Worm (Caenorhabditis elegans) whole organism, mixed stage, embryonic: Measurements from ENCODE around the gene cng-1.

ENCODE experiments used
- M03D4.4 ChIP-seq: sonication (generic microtip); optimal IDR thresholded peaks from 2 replicates; lab custom pipeline; 2017; ENCODE audit warnings: mild to moderate bottlenecking, missing genetic modification characterization, missing compliant biosample characterization
- bed-3 ChIP-seq: fragments of 200-800 bp; sonication (Bioruptor generic); optimal IDR thresholded peaks from 3 replicates; lab custom pipeline; 2018; ENCODE audit warnings: mild to moderate bottlenecking, missing genetic modification characterization, moderate library complexity, missing compliant biosample characterization
- blmp-1 ChIP-seq: fragments of 150-350 bp; optimal IDR thresholded peaks from 2 replicates; lab custom pipeline; 2014; ENCODE audit warnings: missing biosample characterization, missing genetic modification characterization
- ceh-39 ChIP-seq: fragments of 150-350 bp; optimal IDR thresholded peaks from 2 replicates; lab custom pipeline; 2014; ENCODE audit warnings: missing biosample characterization, missing genetic modification characterization
- ceh-43 ChIP-seq: fragments of 200-800 bp; sonication (Bioruptor generic); optimal IDR thresholded peaks from 2 replicates; lab custom pipeline; 2018; ENCODE audit warnings: mild to moderate bottlenecking, missing genetic modification characterization, moderate library complexity, missing compliant biosample characterization
- ces-1 ChIP-seq: fragments of 150-350 bp; optimal IDR thresholded peaks from 2 replicates; lab custom pipeline; 2014; ENCODE audit warnings: missing biosample characterization, missing genetic modification reagents, missing genetic modification characterization
- drap-1 ChIP-seq: fragments of 200-800 bp; sonication (Bioruptor generic); optimal IDR thresholded peaks from 3 replicates; lab custom pipeline; 2018; ENCODE audit warnings: mild to moderate bottlenecking, missing genetic modification characterization, missing compliant biosample characterization
- elt-1 ChIP-seq: sonication (generic microtip); optimal IDR thresholded peaks from 2 replicates; lab custom pipeline; 2017; ENCODE audit warnings: missing genetic modification characterization, mild to moderate bottlenecking, missing compliant biosample characterization, antibody characterized with exemption, moderate library complexity, borderline replicate concordance; ENCODE audit not compliant: insufficient read depth
- elt-3 ChIP-seq: fragments of 150-350 bp; optimal IDR thresholded peaks from 2 replicates; lab custom pipeline; 2014; ENCODE audit warnings: missing biosample characterization, missing genetic modification characterization
- flh-1 ChIP-seq: fragments of 200-800 bp; sonication (Bioruptor generic); optimal IDR thresholded peaks from 2 replicates; lab custom pipeline; 2018; ENCODE audit warnings: mild to moderate bottlenecking, missing genetic modification characterization, moderate library complexity, missing compliant biosample characterization
- ham-2 ChIP-seq: fragments of 200-800 bp; sonication (Bioruptor generic); optimal IDR thresholded peaks from 2 replicates; lab custom pipeline; 2018; ENCODE audit warnings: mild to moderate bottlenecking, missing genetic modification characterization, missing compliant biosample characterization
- hlh-1 ChIP-seq: fragments of 150-350 bp; optimal IDR thresholded peaks from 2 replicates; lab custom pipeline; 2014; ENCODE audit warnings: missing biosample characterization, missing genetic modification reagents, missing genetic modification characterization
- lin-13 ChIP-seq: fragments of 150-350 bp; optimal IDR thresholded peaks from 2 replicates; lab custom pipeline; 2014; ENCODE audit warnings: missing biosample characterization, missing genetic modification characterization
- lsy-2 ChIP-seq: fragments of 150-350 bp; optimal IDR thresholded peaks from 2 replicates; lab custom pipeline; 2014; ENCODE audit warnings: missing biosample characterization, missing genetic modification characterization
- mep-1 ChIP-seq: fragments of 150-350 bp; optimal IDR thresholded peaks from 2 replicates; lab custom pipeline; 2017; ENCODE audit warnings: missing biosample characterization, missing genetic modification reagents, missing genetic modification characterization, inconsistent platforms
- mls-2 ChIP-seq: sonication (generic microtip); optimal IDR thresholded peaks from 2 replicates; lab custom pipeline; 2016; ENCODE audit warnings: mild to moderate bottlenecking, missing genetic modification characterization, moderate library complexity, missing compliant biosample characterization
- nhr-2 ChIP-seq: fragments of 150-350 bp; optimal IDR thresholded peaks from 2 replicates; lab custom pipeline; 2014; ENCODE audit warnings: missing biosample characterization, missing genetic modification characterization
- nhr-237 ChIP-seq: fragments of 150-350 bp; optimal IDR thresholded peaks from 2 replicates; lab custom pipeline; 2014; ENCODE audit warnings: missing biosample characterization, missing genetic modification characterization
- nhr-76 ChIP-seq: sonication (generic microtip); optimal IDR thresholded peaks from 2 replicates; lab custom pipeline; 2017; ENCODE audit warnings: missing biosample characterization, missing genetic modification characterization
- pha-4 ChIP-seq: fragments of 150-350 bp; optimal IDR thresholded peaks from 2 replicates; lab custom pipeline; 2018; ENCODE audit warnings: missing biosample characterization, missing genetic modification reagents, missing genetic modification characterization
- sem-2 ChIP-seq: fragments of 200-800 bp; sonication (Bioruptor generic); optimal IDR thresholded peaks from 2 replicates; lab custom pipeline; 2018; ENCODE audit warnings: mild to moderate bottlenecking, missing genetic modification characterization, missing compliant biosample characterization
- snpc-4 ChIP-seq: fragments of 150-350 bp; optimal IDR thresholded peaks from 2 replicates; lab custom pipeline; 2014; ENCODE audit warnings: missing biosample characterization, missing genetic modification characterization
- sptf-1 ChIP-seq: sonication (generic microtip); optimal IDR thresholded peaks from 2 replicates; lab custom pipeline; 2017; ENCODE audit warnings: mild to moderate bottlenecking, missing genetic modification characterization, moderate library complexity, missing compliant biosample characterization
- tbx-8 ChIP-seq: fragments of 200-800 bp; sonication (Bioruptor generic); optimal IDR thresholded peaks from 2 replicates; lab custom pipeline; 2018; ENCODE audit warnings: mild to moderate bottlenecking, missing genetic modification characterization, moderate library complexity, missing compliant biosample characterization
- unc-62 ChIP-seq: fragments of 150-350 bp; optimal IDR thresholded peaks from 2 replicates; lab custom pipeline; 2014; ENCODE audit warnings: missing biosample characterization, missing genetic modification reagents, missing genetic modification characterization
- zip-8 ChIP-seq: fragments of 150-350 bp; optimal IDR thresholded peaks from 2 replicates; lab custom pipeline; 2014; ENCODE audit warnings: missing biosample characterization, missing genetic modification characterization
- ztf-11 ChIP-seq: fragments of 150-350 bp; optimal IDR thresholded peaks from 2 replicates; lab custom pipeline; 2014; ENCODE audit warnings: missing biosample characterization, missing genetic modification characterization

Gene cng-1

DNA sequence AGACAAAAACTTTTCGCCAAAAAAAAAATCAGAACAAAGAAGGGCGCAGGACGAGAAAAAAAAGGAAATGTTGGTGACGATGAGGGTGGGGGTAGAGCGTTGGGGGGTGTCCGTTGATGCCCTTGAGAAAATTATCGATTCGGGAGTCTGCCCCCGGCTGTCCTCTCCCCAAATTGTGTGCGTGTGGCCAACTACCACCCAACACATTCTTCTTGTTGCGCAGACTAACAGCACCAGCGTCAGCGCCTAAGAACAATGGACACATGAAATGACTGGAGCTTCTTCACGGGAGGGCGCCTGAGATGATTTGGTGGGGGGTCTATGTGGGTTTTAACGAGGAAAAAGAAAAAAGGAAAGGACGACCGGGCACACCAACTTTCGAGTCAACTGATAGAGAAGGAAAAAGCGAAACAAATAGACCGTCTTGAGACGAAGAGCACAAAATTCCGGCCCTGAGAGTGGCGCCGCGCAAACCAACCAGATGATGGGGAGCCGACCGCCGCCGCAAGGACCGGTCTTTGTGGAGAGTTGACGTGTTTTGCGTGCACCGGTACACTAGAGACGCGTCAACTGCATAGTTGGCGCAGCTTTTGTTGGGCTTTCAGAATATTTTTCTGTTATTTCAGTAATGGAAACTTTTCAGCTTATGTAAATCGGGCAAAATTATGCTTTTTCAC, 33.9 kb upstream of the cng-1 start, which contains the start of gene C25D7.9:
TSS of gene C25D7.9 (plus strand) at position 68 of the 677 bp plus-strand sequence.
- TF ChIP-seq mls-2 (peak; percentile 51), sptf-1 (tag; lab: Kevin White, UChicago) (peak; percentile 24), ces-1 (peak; percentile 8), mep-1 (peak; percentile 13), drap-1 (peak; percentile 55), ceh-39 (tag; lab: Kevin White, UChicago) (peak; percentile 20), nhr-2 (tag; lab: Kevin White, UChicago) (peak; percentile 77), ceh-43 (no peak), unc-62 (no peak)

- TF ChIP-seq sem-2 (no peak), mep-1 (no peak), pha-4 (tag; lab: Kevin White, UChicago) (no peak), lsy-2 (no peak), nhr-76 (tag; lab: Kevin White, UChicago) (no peak), nhr-237 (tag; lab: Kevin White, UChicago) (no peak), flh-1 (no peak), zip-8 (tag; lab: Kevin White, UChicago) (no peak)
These were observed 32.7 kb upstream of the cng-1 start, which contains the start of gene rap-2 for ce11 chrV:15063987-15064386. TSS of gene rap-2 (minus strand) at chrV:15064087.

DNA sequence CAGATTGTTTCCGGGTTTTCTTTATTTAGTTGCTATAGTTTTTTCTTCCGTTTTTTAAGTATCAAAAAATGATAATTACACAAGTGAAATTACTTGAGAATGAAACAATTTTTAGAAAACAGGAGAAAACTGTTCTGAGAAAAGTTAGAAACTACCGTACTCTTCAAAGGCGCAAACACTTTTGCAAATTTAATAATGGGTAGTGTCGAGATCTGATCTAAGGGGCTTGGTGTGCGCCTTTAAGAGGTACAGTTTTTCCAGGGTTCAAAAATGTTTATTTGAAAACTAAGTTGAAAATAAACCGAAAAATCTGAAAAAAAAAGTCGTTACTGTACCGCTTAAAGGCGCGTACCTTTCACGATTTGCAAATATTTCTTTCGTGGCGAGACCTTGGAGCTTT, 29.3 kb upstream of the cng-1 start:
- TF ChIP-seq nhr-2 (tag; lab: Kevin White, UChicago) (no peak), elt-3 (no peak), nhr-237 (tag; lab: Kevin White, UChicago) (no peak), ceh-39 (tag; lab: Kevin White, UChicago) (no peak), unc-62 (no peak), drap-1 (no peak)

DNA sequence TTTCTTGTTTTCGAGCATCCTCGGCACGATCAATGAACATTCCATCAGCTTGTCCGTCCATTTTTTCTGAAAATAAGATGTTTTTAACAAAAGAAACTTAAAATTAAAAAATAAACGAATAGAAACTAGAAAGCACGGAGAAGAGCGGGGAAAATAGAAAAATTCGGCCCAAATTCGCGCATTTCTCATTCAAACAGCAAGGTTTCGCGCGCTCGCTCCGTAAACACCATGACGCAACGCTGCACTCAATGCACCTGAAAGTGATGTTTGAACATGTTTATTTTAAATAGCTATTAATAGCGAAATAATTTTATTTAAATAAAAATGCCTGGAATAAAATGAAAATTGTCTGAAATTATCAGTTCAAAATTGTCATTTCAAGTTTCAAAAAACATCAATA, 28.3 kb upstream of the cng-1 start, which contains the start of the genes mcm-3 and C25D7.15:
TSS of gene mcm-3 (minus strand) at position 66 of the 400 bp plus-strand sequence.
TSS of gene C25D7.15 (plus strand) at position 275 of the 400 bp plus-strand sequence.
- TF ChIP-seq zip-8 (tag; lab: Kevin White, UChicago) (peak; percentile 44), ces-1 (peak; percentile 11), lsy-2 (peak; percentile 12), mls-2 (no peak), ham-2 (GFP tag; lab: Kevin White, UChicago) (no peak)

DNA sequence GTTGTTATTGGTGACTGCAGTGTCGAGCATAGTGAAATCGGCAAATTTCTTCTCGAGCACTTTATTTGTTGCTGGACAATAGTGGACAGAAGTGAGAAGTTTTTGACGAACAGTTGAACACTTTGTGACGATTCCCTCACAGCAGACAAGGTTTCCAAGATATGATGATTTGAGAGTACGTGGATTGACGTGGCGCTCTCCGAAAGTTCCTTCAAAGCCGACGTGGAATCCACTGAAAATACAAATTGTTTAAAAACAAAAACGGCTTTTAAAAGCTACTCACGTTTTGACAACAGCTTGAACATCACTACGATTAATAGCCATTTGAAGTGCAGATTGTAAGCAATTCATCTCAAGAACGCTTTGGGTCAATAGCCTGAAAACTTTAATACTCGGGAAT, 27.7 kb upstream of the cng-1 start:
- TF ChIP-seq ztf-11 (tag; lab: Kevin White, UChicago), result no peak
- TF ChIP-seq snpc-4, result no peak
- no peak for TF ChIP-seq zip-8 (tag; lab: Kevin White, UChicago)
- no peak for TF ChIP-seq M03D4.4 (tag; lab: Kevin White, UChicago)
- TF ChIP-seq elt-3, result no peak
- TF ChIP-seq pha-4 (tag; lab: Kevin White, UChicago), result no peak
- TF ChIP-seq flh-1, result no peak
- no peak for TF ChIP-seq mls-2
- TF ChIP-seq sem-2, result no peak
- no peak for TF ChIP-seq bed-3 (GFP tag; lab: Kevin White, UChicago)
- no peak for TF ChIP-seq sptf-1 (tag; lab: Kevin White, UChicago)

DNA sequence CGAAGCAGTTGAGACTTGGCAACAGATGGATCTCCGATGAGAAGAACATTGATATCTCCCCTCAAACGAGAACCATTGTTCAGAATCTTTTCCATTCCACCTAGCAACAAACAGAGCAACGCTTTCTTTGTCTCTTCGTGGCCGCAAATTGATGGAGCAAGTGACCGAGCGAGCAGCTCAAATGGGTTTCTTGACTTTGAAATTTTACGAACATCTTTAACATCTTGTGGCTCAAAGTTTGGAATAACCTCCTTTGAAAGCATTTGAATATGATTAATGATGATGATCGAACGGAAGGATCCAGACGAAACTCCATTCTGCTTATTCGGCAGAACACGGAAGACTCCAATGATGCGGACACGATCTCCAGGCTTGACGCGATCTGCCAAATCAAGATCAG, 27.1 kb upstream of the cng-1 start:
- no peak for TF ChIP-seq ztf-11 (tag; lab: Kevin White, UChicago)
- no peak for TF ChIP-seq elt-3
- no peak for TF ChIP-seq elt-1 (tag; lab: Kevin White, UChicago)
- TF ChIP-seq pha-4 (tag; lab: Kevin White, UChicago), result no peak
- no peak for TF ChIP-seq ceh-39 (tag; lab: Kevin White, UChicago)
- TF ChIP-seq hlh-1 (tag; lab: Kevin White, UChicago), result no peak
- TF ChIP-seq lin-13 (tag; lab: Kevin White, UChicago), result no peak
- TF ChIP-seq sem-2, result no peak
- no peak for TF ChIP-seq flh-1
- TF ChIP-seq ces-1, result no peak
- no peak for TF ChIP-seq tbx-8 (GFP tag; lab: Kevin White, UChicago)
- no peak for TF ChIP-seq mls-2
- no peak for TF ChIP-seq bed-3 (GFP tag; lab: Kevin White, UChicago)
- no peak for TF ChIP-seq blmp-1 (tag; lab: Kevin White, UChicago)
- TF ChIP-seq ham-2 (GFP tag; lab: Kevin White, UChicago), result no peak
- TF ChIP-seq snpc-4, result no peak
- TF ChIP-seq sptf-1 (tag; lab: Kevin White, UChicago), result no peak
- no peak for TF ChIP-seq nhr-2 (tag; lab: Kevin White, UChicago)
- TF ChIP-seq drap-1, result no peak
